Fruit fly (Drosophila melanogaster) whole organism, pupa: ENCODE results near the gene CG12003.

ENCODE experiments used
- CG10348 ChIP-seq: fragments of 200-800 bp; sonication (Bioruptor generic); IDR thresholded peaks from 2 replicates; pipeline ENCODE4 v1.3.6; 2022; ENCODE audit warnings: missing biosample characterization, missing genetic modification characterization
- CG12605 ChIP-seq: fragments of 200-800 bp; sonication (Bioruptor generic); IDR thresholded peaks from 2 replicates; pipeline ENCODE4 v1.3.6; 2022; ENCODE audit warnings: missing biosample characterization, missing genetic modification characterization
- CG13204 ChIP-seq: fragments of 200-800 bp; sonication (Bioruptor generic); optimal IDR thresholded peaks from 2 replicates; lab custom pipeline; 2018; ENCODE audit warnings: missing biosample characterization, mild to moderate bottlenecking, missing genetic modification characterization, moderate library complexity
- CG14655 ChIP-seq: fragments of 200-800 bp; sonication (Bioruptor generic); optimal IDR thresholded peaks from 3 replicates; lab custom pipeline; 2017; ENCODE audit warnings: mild to moderate bottlenecking, missing biosample characterization, missing genetic modification reagents, missing genetic modification characterization
- CG15710 ChIP-seq: fragments of 200-800 bp; sonication (Bioruptor generic); optimal IDR thresholded peaks from 2 replicates; lab custom pipeline; 2018; ENCODE audit warnings: missing biosample characterization, mild to moderate bottlenecking, missing genetic modification characterization, moderate library complexity
- CG17806 ChIP-seq: fragments of 200-800 bp; sonication (Bioruptor generic); optimal IDR thresholded peaks from 2 replicates; lab custom pipeline; 2018; ENCODE audit warnings: missing biosample characterization, mild to moderate bottlenecking, missing genetic modification characterization, moderate library complexity
- CG32121 ChIP-seq: fragments of 200-800 bp; sonication (Bioruptor generic); IDR thresholded peaks from 2 replicates; pipeline ENCODE4 v1.3.6; 2022; ENCODE audit warnings: missing biosample characterization, missing genetic modification characterization
- CG34367 ChIP-seq: fragments of 200-800 bp; sonication (Bioruptor generic); optimal IDR thresholded peaks from 2 replicates; lab custom pipeline; 2018; ENCODE audit warnings: missing biosample characterization, mild to moderate bottlenecking, missing genetic modification characterization
- CG4496 ChIP-seq: fragments of 200-800 bp; sonication (Bioruptor generic); IDR thresholded peaks from 3 replicates; pipeline ENCODE4 v1.3.6; 2022; ENCODE audit warnings: missing biosample characterization, missing genetic modification characterization
- CG8159 ChIP-seq: fragments of 200-800 bp; sonication (Bioruptor generic); optimal IDR thresholded peaks from 3 replicates; lab custom pipeline; 2018; ENCODE audit warnings: missing biosample characterization, mild to moderate bottlenecking, missing genetic modification characterization, moderate library complexity
- CG8301 ChIP-seq: fragments of 200-800 bp; sonication (Bioruptor generic); optimal IDR thresholded peaks from 2 replicates; lab custom pipeline; 2018; ENCODE audit warnings: missing biosample characterization, mild to moderate bottlenecking, missing genetic modification characterization
- CG9948 ChIP-seq: fragments of 200-800 bp; sonication (Bioruptor generic); optimal IDR thresholded peaks from 2 replicates; lab custom pipeline; 2018; ENCODE audit warnings: missing biosample characterization, mild to moderate bottlenecking, missing genetic modification characterization, moderate library complexity
- D1 ChIP-seq: fragments of 200-800 bp; sonication (Bioruptor generic); optimal IDR thresholded peaks from 2 replicates; lab custom pipeline; 2018; ENCODE audit warnings: missing biosample characterization, mild to moderate bottlenecking, missing genetic modification characterization, moderate library complexity
- EcR ChIP-seq: fragments of 200-800 bp; sonication (Bioruptor generic); optimal IDR thresholded peaks from 3 replicates; lab custom pipeline; 2019; ENCODE audit warnings: missing biosample characterization, missing genetic modification characterization, mild to moderate bottlenecking, moderate library complexity, missing genetic modification reagents
- Ets98B ChIP-seq: fragments of 200-800 bp; sonication (Bioruptor generic); IDR thresholded peaks from 2 replicates; pipeline ENCODE4 v1.3.6; 2022; ENCODE audit warnings: missing biosample characterization, missing genetic modification characterization
- Pif1A ChIP-seq: fragments of 200-800 bp; sonication (Bioruptor generic); optimal IDR thresholded peaks from 3 replicates; lab custom pipeline; 2016; ENCODE audit warnings: missing biosample characterization, missing genetic modification characterization
- Pif1B ChIP-seq: fragments of 200-800 bp; sonication (Bioruptor generic); optimal IDR thresholded peaks from 3 replicates; lab custom pipeline; 2016; ENCODE audit warnings: missing biosample characterization, missing genetic modification characterization
- Snoo ChIP-seq: fragments of 200-800 bp; sonication (Bioruptor generic); optimal IDR thresholded peaks from 3 replicates; lab custom pipeline; 2017; ENCODE audit warnings: missing biosample characterization, mild to moderate bottlenecking, missing genetic modification characterization, inconsistent platforms
- fd96Ca ChIP-seq: fragments of 200-800 bp; sonication (Bioruptor generic); IDR thresholded peaks from 3 replicates; pipeline ENCODE4 v1.3.6; 2022; ENCODE audit warnings: missing biosample characterization, missing genetic modification characterization
- gl ChIP-seq: fragments of 200-800 bp; sonication (Bioruptor generic); optimal IDR thresholded peaks from 2 replicates; lab custom pipeline; 2018; ENCODE audit warnings: missing biosample characterization, mild to moderate bottlenecking, missing genetic modification characterization
- rn ChIP-seq: fragments of 200-800 bp; sonication (Bioruptor generic); IDR thresholded peaks from 2 replicates; pipeline ENCODE4 v1.3.6; 2022; ENCODE audit warnings: missing biosample characterization, missing genetic modification characterization

Gene CG12003

DNA sequence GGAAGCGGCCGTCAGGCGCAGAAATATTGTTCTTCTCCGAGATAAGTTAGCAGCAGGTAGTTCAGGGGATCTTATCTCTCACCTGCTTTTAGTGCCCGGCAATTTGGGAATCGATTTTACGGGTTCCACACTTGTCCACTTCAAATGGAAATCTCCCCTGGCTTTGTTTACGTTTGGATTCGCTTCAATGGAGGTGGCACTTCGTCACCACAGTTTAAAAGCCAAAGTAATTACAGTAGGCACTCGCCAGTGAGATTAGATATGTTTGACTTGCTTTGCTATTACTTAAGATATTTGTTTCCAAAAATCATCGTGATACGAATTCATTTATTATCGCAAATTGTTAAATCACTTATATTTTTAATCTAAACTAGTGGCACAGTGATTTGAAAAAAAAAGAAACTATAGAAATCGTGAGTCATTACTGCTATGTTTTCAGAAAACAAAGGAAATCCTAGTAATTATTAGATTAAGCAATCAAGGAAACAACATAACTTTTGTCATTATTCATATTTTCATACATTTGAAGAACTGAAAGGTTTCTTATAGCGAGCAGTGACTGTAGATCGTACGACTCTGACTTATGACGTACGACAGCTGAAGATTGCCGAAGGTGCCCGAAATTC is 16.7 kb upstream of the CG12003 start:
- no peak for TF ChIP-seq fd96Ca (GFP tag; lab: Robert Waterston, UW)
- TF ChIP-seq Pif1B (GFP tag; lab: Kevin White, UChicago), result no peak
- TF ChIP-seq CG14655 (GFP tag; lab: Kevin White, UChicago), result no peak
- TF ChIP-seq CG32121, result no peak
- no peak for TF ChIP-seq Pif1A
- no peak for TF ChIP-seq EcR
- TF ChIP-seq CG15710 (tag; lab: Kevin White, UChicago), result peak; percentile 41
- peak; percentile 5 for TF ChIP-seq CG9948 (tag; lab: Kevin White, UChicago)
- no peak for TF ChIP-seq Ets98B (GFP tag; lab: Robert Waterston, UW)
- no peak for TF ChIP-seq rn (GFP tag; lab: Robert Waterston, UW)
- TF ChIP-seq CG12605 (GFP tag; lab: Robert Waterston, UW), result no peak
- no peak for TF ChIP-seq CG13204
- TF ChIP-seq CG8301, result no peak
- no peak for TF ChIP-seq CG10348
- no peak for TF ChIP-seq CG17806
- peak; percentile 54 for TF ChIP-seq Snoo (tag; lab: Kevin White, UChicago)
- TF ChIP-seq CG34367 (tag; lab: Kevin White, UChicago), result peak; percentile 7
- no peak for TF ChIP-seq CG4496
- no peak for TF ChIP-seq gl
- peak; percentile 18 for TF ChIP-seq CG8159 (tag; lab: Kevin White, UChicago)
- no peak for TF ChIP-seq D1

DNA sequence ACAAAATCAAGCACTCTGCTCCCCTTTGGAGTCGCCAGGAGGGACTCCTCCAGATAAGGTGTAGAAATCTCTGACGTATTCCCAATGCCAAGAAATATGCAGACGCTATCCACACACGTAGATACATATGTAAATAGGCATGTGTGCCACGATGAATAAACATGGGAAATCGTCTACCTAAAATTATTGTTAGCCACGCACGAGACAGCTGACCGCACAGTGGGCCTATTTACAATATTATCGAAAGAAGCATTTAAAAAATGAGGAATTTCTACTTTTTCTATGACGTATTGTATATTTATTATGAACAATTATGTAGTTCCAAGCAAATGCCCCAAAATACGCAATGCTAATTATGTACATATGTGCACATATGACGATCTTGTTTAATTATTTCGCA is 16.0 kb upstream of the CG12003 start:
- TF ChIP-seq Pif1B (GFP tag; lab: Kevin White, UChicago) (no peak), rn (GFP tag; lab: Robert Waterston, UW) (no peak), EcR (no peak), CG12605 (GFP tag; lab: Robert Waterston, UW) (no peak), D1 (no peak), gl (no peak), CG9948 (tag; lab: Kevin White, UChicago) (no peak)

DNA sequence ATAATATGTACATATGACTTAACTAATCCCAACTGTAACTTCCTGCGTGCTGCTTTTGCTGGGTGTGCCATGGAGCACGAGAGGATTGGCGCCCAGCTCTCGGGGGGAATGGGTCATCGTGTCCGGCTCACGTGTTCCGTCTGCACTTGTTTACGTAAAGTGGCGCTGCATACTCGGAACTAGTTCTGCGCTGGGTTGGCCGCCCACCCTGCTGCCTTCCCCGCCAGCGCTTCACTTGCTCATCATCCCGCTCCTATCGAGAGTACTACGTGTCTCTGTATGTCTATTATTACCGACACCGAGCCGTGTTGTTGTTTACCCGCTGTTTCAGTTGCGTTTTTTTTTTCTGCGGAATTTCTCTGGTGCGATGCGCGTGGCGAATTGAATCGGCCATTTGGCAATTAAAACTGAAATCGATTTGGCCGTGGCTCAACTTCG is 15.5 kb upstream of the CG12003 start:
- TF ChIP-seq CG4496 (0 out of 3 replicates have a peak, but pooled peaks have one; percentile 19), D1 (no peak)

DNA sequence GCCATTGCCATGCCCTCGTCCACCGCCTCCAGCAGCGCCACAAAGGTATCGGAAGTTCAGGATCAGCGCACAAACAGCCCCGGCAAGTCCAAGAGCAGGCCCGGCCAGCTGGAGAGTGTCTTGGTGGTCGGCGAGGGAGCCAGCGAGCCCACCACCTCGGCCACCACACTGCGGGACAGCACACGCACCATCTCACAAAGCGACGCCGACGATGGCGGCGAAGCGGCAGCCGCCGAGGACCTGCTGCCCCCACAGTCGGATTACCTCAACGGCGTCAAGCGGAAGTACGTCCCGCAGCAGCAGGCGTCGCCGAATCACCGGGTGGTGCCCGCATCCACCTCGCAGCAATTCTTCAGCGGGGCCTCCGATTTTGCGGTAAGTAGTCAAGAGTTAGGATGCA is 14.3 kb upstream of the CG12003 start:
- TF ChIP-seq CG17806, result no peak
- no peak for TF ChIP-seq gl
- no peak for TF ChIP-seq CG8159 (tag; lab: Kevin White, UChicago)
- TF ChIP-seq Pif1B (GFP tag; lab: Kevin White, UChicago), result no peak
- TF ChIP-seq rn (GFP tag; lab: Robert Waterston, UW), result no peak
- no peak for TF ChIP-seq CG15710 (tag; lab: Kevin White, UChicago)
- TF ChIP-seq Snoo (tag; lab: Kevin White, UChicago), result no peak
- no peak for TF ChIP-seq fd96Ca (GFP tag; lab: Robert Waterston, UW)
- TF ChIP-seq CG13204, result no peak

DNA sequence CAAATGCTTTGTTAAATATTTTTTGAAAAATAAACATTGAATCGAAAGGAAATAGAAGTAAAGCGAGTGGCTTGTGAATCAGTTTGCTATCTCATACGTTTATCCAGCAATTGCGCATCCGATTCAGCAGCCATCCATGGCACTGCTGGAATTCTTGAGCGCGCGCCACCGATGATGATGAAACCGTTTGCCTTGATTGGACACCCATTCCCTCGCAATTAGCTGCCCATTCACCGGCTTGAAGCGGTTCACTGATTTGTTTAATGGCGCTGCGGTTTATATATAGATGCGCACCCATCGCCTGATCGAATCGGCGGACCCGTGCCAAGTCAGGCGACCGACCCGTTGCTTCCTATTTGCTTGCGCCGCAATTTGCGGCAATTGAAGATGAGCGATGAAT is 12.0 kb upstream of the CG12003 start, which contains the start of gene Pcyt2:
Pcyt2 (plus strand) TSS at position 301 of the 400 bp plus-strand sequence.
- no peak for TF ChIP-seq CG10348
- no peak for TF ChIP-seq CG14655 (GFP tag; lab: Kevin White, UChicago)
- no peak for TF ChIP-seq CG8301
- no peak for TF ChIP-seq CG4496
- no peak for TF ChIP-seq D1
- no peak for TF ChIP-seq gl
- no peak for TF ChIP-seq Ets98B (GFP tag; lab: Robert Waterston, UW)
- no peak for TF ChIP-seq Snoo (tag; lab: Kevin White, UChicago)
- TF ChIP-seq rn (GFP tag; lab: Robert Waterston, UW), result no peak
- no peak for TF ChIP-seq CG32121
- no peak for TF ChIP-seq EcR
- no peak for TF ChIP-seq CG8159 (tag; lab: Kevin White, UChicago)
- no peak for TF ChIP-seq CG9948 (tag; lab: Kevin White, UChicago)
- TF ChIP-seq CG15710 (tag; lab: Kevin White, UChicago), result no peak
- TF ChIP-seq CG17806, result no peak

DNA sequence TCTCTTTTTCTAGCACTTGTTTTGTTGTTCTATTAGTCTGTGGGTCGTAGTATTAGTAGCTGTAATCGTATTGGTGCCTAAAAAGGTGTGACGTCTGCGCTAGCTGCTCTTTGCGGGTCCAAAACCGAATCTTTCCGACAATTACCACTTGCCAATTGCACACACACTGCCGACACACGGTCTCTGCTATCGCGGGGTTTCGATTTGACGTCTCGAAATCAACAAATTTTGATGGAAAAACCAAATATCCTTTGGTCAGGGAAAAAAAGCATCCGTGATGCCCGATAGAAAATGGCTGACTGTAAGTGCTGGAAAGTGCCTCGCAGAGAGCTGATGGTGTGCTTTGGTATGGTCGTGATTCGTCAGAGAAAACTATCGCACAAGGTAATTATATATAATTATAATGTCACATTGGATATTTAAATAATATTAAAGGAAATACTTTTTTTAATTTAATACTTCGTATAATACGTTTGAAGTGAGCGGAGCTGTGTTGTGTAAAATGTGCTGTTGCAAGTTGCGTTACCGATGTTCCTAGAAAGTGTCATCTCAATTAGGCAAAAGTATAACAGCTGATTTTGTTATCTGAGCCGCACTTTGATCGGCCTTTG is 6.9 kb upstream of the CG12003 start, which contains the start of the genes Pex10 and CG12099:
Pex10 (plus strand) TSS at position 51 of the 611 bp plus-strand sequence.
CG12099 (minus strand) TSS at position 307 of the 611 bp plus-strand sequence.
- TF ChIP-seq CG34367 (tag; lab: Kevin White, UChicago), result peak; percentile 51
- peak; percentile 91 for TF ChIP-seq CG4496
- TF ChIP-seq Pif1B (GFP tag; lab: Kevin White, UChicago), result peak; percentile 75
- TF ChIP-seq CG9948 (tag; lab: Kevin White, UChicago), result peak; percentile 67
- peak; percentile 64 for TF ChIP-seq CG17806
- TF ChIP-seq CG13204, result no peak
- TF ChIP-seq CG8301, result peak; percentile 62
- TF ChIP-seq CG10348, result peak; percentile 78
- TF ChIP-seq CG14655 (GFP tag; lab: Kevin White, UChicago), result no peak
- no peak for TF ChIP-seq Pif1A
- peak; percentile 86 for TF ChIP-seq CG32121
- peak; percentile 80 for TF ChIP-seq CG8159 (tag; lab: Kevin White, UChicago)
- no peak for TF ChIP-seq gl
- TF ChIP-seq D1, result no peak
- TF ChIP-seq rn (GFP tag; lab: Robert Waterston, UW), result peak; percentile 78
- TF ChIP-seq CG15710 (tag; lab: Kevin White, UChicago), result peak; percentile 84
- peak; percentile 88 for TF ChIP-seq Ets98B (GFP tag; lab: Robert Waterston, UW)
- no peak for TF ChIP-seq EcR
- no peak for TF ChIP-seq CG12605 (GFP tag; lab: Robert Waterston, UW)
- peak; percentile 86 for TF ChIP-seq Snoo (tag; lab: Kevin White, UChicago)
- peak; percentile 93 for TF ChIP-seq fd96Ca (GFP tag; lab: Robert Waterston, UW)
